Worm (Caenorhabditis elegans): ENCODE measurements around the gene pigw-1.
"Not testable (repeated sequence)": the region's sequence is repeated elsewhere in the genome, so short reads cannot be mapped to it uniquely, and the experiment has no call there.

pigw-1 gene

DNA sequence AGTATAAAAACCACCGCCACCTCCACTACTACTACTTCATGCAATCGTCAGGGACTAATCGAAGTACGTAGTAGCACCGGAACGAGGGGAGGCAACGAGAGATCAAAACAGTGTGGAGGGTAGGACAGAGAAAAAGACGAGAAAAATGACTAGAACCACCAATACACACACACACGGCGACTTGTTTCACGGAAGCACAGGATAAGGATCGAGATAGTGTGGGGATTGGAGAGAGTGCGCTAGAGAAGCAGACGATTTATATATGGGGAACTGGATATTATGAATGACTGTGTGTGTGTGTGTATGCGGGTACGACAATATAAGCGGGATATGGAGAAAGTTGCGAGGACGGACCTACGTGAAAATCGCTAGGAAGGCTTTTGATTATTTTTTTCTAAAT lies 29.9 kb downstream of the pigw-1 start:
- no peak for TF ChIP-seq scrt-1 (GFP tag; IDR thresholded peaks at IDR 0.05)
- TF ChIP-seq tbx-37 (GFP tag; conservative IDR thresholded peaks at IDR 0.05), result no peak
- TF ChIP-seq F13C5.2 (tag; optimal IDR thresholded peaks at IDR 0.05), result no peak
- no peak for TF ChIP-seq flt-1 (GFP tag; IDR thresholded peaks at IDR 0.05)
- no peak for TF ChIP-seq ceh-36 (tag; optimal IDR thresholded peaks at IDR 0.05)
- no peak for TF ChIP-seq tbx-11 (GFP tag; IDR thresholded peaks at IDR 0.05)

DNA sequence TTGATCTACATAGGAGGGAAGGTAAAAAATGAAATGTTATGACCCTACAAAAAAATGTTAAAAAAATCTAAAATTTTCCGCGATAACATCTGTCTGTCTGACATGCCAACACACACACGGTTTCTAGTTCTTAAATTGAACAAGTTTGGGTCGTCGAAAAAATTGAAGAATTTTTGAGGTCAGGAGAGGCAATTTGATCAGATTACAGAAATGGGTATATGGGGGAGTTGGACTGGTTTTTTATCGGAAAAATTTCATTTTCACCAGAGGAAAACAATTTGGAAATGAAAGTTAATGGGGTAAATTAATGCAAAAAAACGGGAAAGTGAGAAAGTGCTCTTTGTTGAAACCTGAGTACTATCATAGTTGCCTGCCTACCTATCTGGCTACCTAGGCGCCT lies 30.9 kb downstream of the pigw-1 start:
- TF ChIP-seq hmbx-1 (tag; optimal IDR thresholded peaks at IDR 0.05) (no peak), ama-1 (optimal IDR thresholded peaks at IDR 0.05) (no peak), ets-7 (tag; optimal IDR thresholded peaks at IDR 0.05) (no peak), hmg-4 (GFP tag; optimal IDR thresholded peaks at IDR 0.05) (no peak), tbx-37 (GFP tag; conservative IDR thresholded peaks at IDR 0.05) (no peak), sea-1 (GFP tag; conservative IDR thresholded peaks at IDR 0.05) (no peak)

DNA sequence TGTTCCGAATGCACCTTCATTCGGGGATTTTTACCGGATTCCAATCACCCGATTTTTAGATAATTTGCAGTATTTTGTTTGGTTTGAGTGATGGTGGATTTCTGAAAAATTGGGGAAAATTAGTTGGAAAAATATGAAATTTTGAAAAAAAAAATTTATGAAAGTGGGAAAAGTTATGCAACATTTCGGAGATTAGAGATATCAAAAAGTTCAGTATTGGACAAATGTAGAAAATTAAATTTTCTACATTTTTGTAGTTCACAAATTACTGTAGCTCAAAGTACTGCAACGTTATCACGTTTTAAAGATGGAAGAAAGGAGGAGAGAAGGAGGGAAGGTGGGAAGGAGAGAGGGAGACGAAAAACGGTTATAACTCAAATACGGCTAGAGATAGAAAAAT lies 32.2 kb downstream of the pigw-1 start, which contains the start of gene ptc-3:
ptc-3 (minus strand) TSS at position 101 of the 400 bp plus-strand sequence.
- no peak for TF ChIP-seq hmg-4 (GFP tag; optimal IDR thresholded peaks at IDR 0.05)
- TF ChIP-seq ceh-36 (tag; optimal IDR thresholded peaks at IDR 0.05), result no peak
- TF ChIP-seq ceh-13 (GFP tag; optimal IDR thresholded peaks at IDR 0.05), result no peak

- TF ChIP-seq hmbx-1 (tag; optimal IDR thresholded peaks at IDR 0.05) (no peak), aly-1 (tag; optimal IDR thresholded peaks at IDR 0.05) (no peak), ceh-36 (tag; optimal IDR thresholded peaks at IDR 0.05) (peak; percentile 91), tbx-37 (GFP tag; conservative IDR thresholded peaks at IDR 0.05) (no peak), ceh-13 (GFP tag; optimal IDR thresholded peaks at IDR 0.05) (no peak)
Measured at ce11 chrII:2846552-2846951, 38.2 kb downstream of the pigw-1 start.

ce11 chrII:2845674-2846073 lies 39.0 kb downstream of the pigw-1 start:
- TF ChIP-seq ets-7 (tag; optimal IDR thresholded peaks at IDR 0.05) (no peak), tra-4 (tag; optimal IDR thresholded peaks at IDR 0.05) (no peak), B0310.2 (tag; optimal IDR thresholded peaks at IDR 0.05) (no peak), scrt-1 (GFP tag; IDR thresholded peaks at IDR 0.05) (no peak), aly-1 (tag; optimal IDR thresholded peaks at IDR 0.05) (no peak), pes-1 (GFP tag; IDR thresholded peaks at IDR 0.05) (no peak), tbx-11 (GFP tag; IDR thresholded peaks at IDR 0.05) (no peak), hnd-1 (tag; optimal IDR thresholded peaks at IDR 0.05) (no peak), tbx-37 (GFP tag; conservative IDR thresholded peaks at IDR 0.05) (no peak)

DNA sequence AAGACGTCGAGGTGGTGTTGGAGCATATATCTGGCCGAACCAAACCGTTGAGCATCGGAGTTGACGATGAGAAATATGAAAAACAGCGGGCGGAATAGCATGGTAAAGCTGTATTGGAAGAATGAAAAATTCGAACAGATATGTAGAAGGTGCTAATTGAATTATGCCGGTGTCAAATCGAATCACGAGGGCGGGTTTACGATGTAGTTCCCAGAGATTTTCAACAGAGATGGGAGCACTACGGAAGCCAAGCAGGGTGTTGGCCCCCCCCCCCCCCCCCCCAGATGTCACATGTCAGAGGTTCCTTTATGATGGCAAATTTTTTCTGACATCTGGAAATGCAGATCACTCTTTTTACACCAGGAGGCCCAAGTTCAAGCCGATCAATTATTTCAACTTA lies 41.6 kb downstream of the pigw-1 start, which contains the start of gene Y110A2AL.7:
Y110A2AL.7 (minus strand) TSS at position 101 of the 400 bp plus-strand sequence.
- TF ChIP-seq ama-1 (optimal IDR thresholded peaks at IDR 0.05) (no peak), sea-1 (GFP tag; conservative IDR thresholded peaks at IDR 0.05) (no peak), B0310.2 (tag; optimal IDR thresholded peaks at IDR 0.05) (no peak), pes-1 (GFP tag; IDR thresholded peaks at IDR 0.05) (no peak), ceh-36 (tag; optimal IDR thresholded peaks at IDR 0.05) (no peak), aly-1 (tag; optimal IDR thresholded peaks at IDR 0.05) (no peak), scrt-1 (GFP tag; IDR thresholded peaks at IDR 0.05) (no peak), hnd-1 (tag; optimal IDR thresholded peaks at IDR 0.05) (no peak), flt-1 (GFP tag; IDR thresholded peaks at IDR 0.05) (no peak), hmbx-1 (tag; optimal IDR thresholded peaks at IDR 0.05) (no peak), F13C5.2 (tag; optimal IDR thresholded peaks at IDR 0.05) (no peak), tbx-11 (GFP tag; IDR thresholded peaks at IDR 0.05) (no peak), ceh-13 (GFP tag; optimal IDR thresholded peaks at IDR 0.05) (no peak)

DNA sequence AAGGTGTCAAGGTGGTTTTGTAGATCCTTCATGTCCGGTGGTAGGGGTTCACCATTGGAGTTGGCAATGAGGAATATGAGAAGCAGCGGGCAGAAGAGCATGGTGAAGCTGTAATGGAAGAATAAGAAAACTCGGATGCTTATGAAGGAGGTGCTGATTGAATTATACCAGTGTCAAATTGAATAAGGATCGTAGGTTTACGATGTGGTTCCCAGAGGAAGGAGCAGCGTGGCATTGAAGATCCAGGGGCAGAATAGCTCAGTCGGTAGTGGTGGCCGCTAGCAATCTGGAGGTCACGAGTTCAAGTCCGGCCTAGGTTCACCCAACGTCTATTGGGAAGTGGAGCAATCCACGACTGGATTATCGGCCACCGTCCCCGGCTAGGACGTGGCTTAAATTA lies 43.2 kb downstream of the pigw-1 start, which contains the start of gene Y110A2AL.6:
Y110A2AL.6 (minus strand) TSS at position 101 of the 400 bp plus-strand sequence.
- TF ChIP-seq hnd-1 (tag; optimal IDR thresholded peaks at IDR 0.05), result no peak
- no peak for TF ChIP-seq ama-1 (optimal IDR thresholded peaks at IDR 0.05)
- no peak for TF ChIP-seq scrt-1 (GFP tag; IDR thresholded peaks at IDR 0.05)
- TF ChIP-seq hmbx-1 (tag; optimal IDR thresholded peaks at IDR 0.05), result no peak
- no peak for TF ChIP-seq ceh-36 (tag; optimal IDR thresholded peaks at IDR 0.05)
- TF ChIP-seq tbx-37 (GFP tag; conservative IDR thresholded peaks at IDR 0.05), result no peak
- no peak for TF ChIP-seq tra-4 (tag; optimal IDR thresholded peaks at IDR 0.05)
- no peak for TF ChIP-seq tbx-11 (GFP tag; IDR thresholded peaks at IDR 0.05)
- TF ChIP-seq F13C5.2 (tag; optimal IDR thresholded peaks at IDR 0.05), result no peak
- no peak for TF ChIP-seq pes-1 (GFP tag; IDR thresholded peaks at IDR 0.05)
- no peak for TF ChIP-seq flt-1 (GFP tag; IDR thresholded peaks at IDR 0.05)
- no peak for TF ChIP-seq ets-7 (tag; optimal IDR thresholded peaks at IDR 0.05)
- TF ChIP-seq sea-1 (GFP tag; conservative IDR thresholded peaks at IDR 0.05), result no peak
- no peak for TF ChIP-seq ceh-13 (GFP tag; optimal IDR thresholded peaks at IDR 0.05)

DNA sequence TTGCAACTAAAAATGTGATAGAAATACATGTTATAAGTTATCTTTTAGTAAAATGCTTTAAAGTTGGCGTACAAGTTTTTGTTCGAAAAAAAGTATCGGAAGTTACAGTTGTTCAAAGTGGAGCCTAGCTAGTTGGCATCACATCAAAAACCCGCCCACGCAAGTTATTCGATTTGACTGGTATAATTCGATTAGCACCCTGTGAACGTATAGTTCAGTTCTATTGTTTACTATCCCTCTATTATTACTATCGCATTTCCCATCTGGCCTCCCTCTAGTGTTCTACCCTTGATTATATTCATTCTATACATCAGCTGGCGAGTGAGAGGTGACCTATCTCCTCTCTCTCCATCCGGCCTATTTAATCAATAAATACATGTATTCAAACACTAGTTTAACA lies 45.7 kb downstream of the pigw-1 start, which contains the start of gene Y110A2AL.4:
Y110A2AL.4 (plus strand) TSS at position 301 of the 400 bp plus-strand sequence.
- TF ChIP-seq flt-1 (GFP tag; IDR thresholded peaks at IDR 0.05); scrt-1 (GFP tag; IDR thresholded peaks at IDR 0.05); B0310.2 (tag; optimal IDR thresholded peaks at IDR 0.05): not testable (repeated sequence)

DNA sequence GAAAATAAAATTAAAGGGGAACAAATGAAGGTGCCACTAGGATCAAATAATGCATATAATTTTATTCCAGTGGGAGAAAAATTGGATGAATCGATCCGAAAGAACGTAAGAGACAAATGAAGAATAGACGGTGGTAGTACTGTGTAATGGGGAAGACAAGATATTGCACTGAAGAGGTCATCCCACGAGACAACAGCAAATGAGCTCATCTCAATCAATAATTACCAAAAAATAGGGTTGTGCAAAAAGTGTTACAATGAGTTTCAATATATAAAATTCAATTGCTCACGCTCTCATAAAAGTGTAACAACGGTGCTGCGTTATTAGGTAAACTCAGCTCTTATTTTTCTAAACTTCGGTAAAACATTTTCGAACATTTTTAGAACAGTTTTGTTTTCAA lies 47.9 kb downstream of the pigw-1 start, which contains the start of gene K12H6.7:
K12H6.7 (minus strand) TSS at position 101 of the 400 bp plus-strand sequence.
- TF ChIP-seq hmg-4 (GFP tag; optimal IDR thresholded peaks at IDR 0.05), result no peak
- no peak for TF ChIP-seq hnd-1 (tag; optimal IDR thresholded peaks at IDR 0.05)
- no peak for TF ChIP-seq F13C5.2 (tag; optimal IDR thresholded peaks at IDR 0.05)
- TF ChIP-seq sea-1 (GFP tag; conservative IDR thresholded peaks at IDR 0.05), result no peak
- TF ChIP-seq ceh-13 (GFP tag; optimal IDR thresholded peaks at IDR 0.05), result no peak
- TF ChIP-seq tra-4 (tag; optimal IDR thresholded peaks at IDR 0.05), result no peak
- no peak for TF ChIP-seq B0310.2 (tag; optimal IDR thresholded peaks at IDR 0.05)
- no peak for TF ChIP-seq hmbx-1 (tag; optimal IDR thresholded peaks at IDR 0.05)
- no peak for TF ChIP-seq pes-1 (GFP tag; IDR thresholded peaks at IDR 0.05)
- TF ChIP-seq ets-7 (tag; optimal IDR thresholded peaks at IDR 0.05), result no peak
- TF ChIP-seq tbx-11 (GFP tag; IDR thresholded peaks at IDR 0.05), result no peak
- TF ChIP-seq scrt-1 (GFP tag; IDR thresholded peaks at IDR 0.05), result no peak
- TF ChIP-seq ceh-36 (tag; optimal IDR thresholded peaks at IDR 0.05), result no peak
- no peak for TF ChIP-seq aly-1 (tag; optimal IDR thresholded peaks at IDR 0.05)
- no peak for TF ChIP-seq flt-1 (GFP tag; IDR thresholded peaks at IDR 0.05)
- TF ChIP-seq tbx-37 (GFP tag; conservative IDR thresholded peaks at IDR 0.05), result no peak
- no peak for TF ChIP-seq ama-1 (optimal IDR thresholded peaks at IDR 0.05)

Measured in whole organism, early embryonic.